Fruit fly (Drosophila melanogaster): ENCODE measurements around the gene TP53INP.
A peak's percentile ranks its signal among the peaks of the same experiment; 100 is the strongest.

The TP53INP gene

dm6 chr3L:4403180-4403769, 3.5 kb upstream of the TP53INP start, which contains the start of gene Syx17 (continued):
- TF ChIP-seq Bgb (GFP tag; IDR thresholded peaks at IDR 0.05; ENCODE audit: partially characterized antibody) = peak; percentile 94
- TF ChIP-seq CG5245 (GFP tag; optimal IDR thresholded peaks at IDR 0.05) = peak; percentile 33
- TF ChIP-seq CG30403 (GFP tag; optimal IDR thresholded peaks at IDR 0.05) = peak; percentile 66
- peak; percentile 63 for TF ChIP-seq Hr3 (GFP tag; optimal IDR thresholded peaks at IDR 0.05)
- TF ChIP-seq CG7786 (GFP tag; optimal IDR thresholded peaks at IDR 0.05) = peak; percentile 52
- peak; percentile 60 for TF ChIP-seq CG34376 (GFP tag; optimal IDR thresholded peaks at IDR 0.05)
- no peak for TF ChIP-seq MTF-1 (GFP tag; optimal IDR thresholded peaks at IDR 0.05; ENCODE audit: borderline replicate concordance)
- peak; percentile 76 for TF ChIP-seq Ets97D (GFP tag; optimal IDR thresholded peaks at IDR 0.05)
- peak; percentile 35 for TF ChIP-seq CG12071 (GFP tag; optimal IDR thresholded peaks at IDR 0.05)
- peak; percentile 92 for TF ChIP-seq Med (GFP tag)
- TF ChIP-seq vfl (GFP tag; optimal IDR thresholded peaks at IDR 0.05) = peak; percentile 14
- TF ChIP-seq CG11696 (GFP tag; IDR thresholded peaks at IDR 0.05) = peak; percentile 99
- TF ChIP-seq Adf1 (GFP tag; IDR thresholded peaks at IDR 0.05) = peak; percentile 43
- TF ChIP-seq CG12299 (tag; optimal IDR thresholded peaks at IDR 0.05) = peak; percentile 31
- TF ChIP-seq rib (GFP tag; IDR thresholded peaks at IDR 0.05) = peak; percentile 76; the same call in 1 of the 2 replicates
- TF ChIP-seq CG10366 (GFP tag; IDR thresholded peaks at IDR 0.05) = peak; percentile 46
- TF ChIP-seq wek (GFP tag; optimal IDR thresholded peaks at IDR 0.05) = no peak
- TF ChIP-seq Fer1 (GFP tag; optimal IDR thresholded peaks at IDR 0.05) = peak; percentile 61
- TF ChIP-seq danr (GFP tag; IDR thresholded peaks at IDR 0.05) = peak; percentile 17; the same call in 1 of the 2 replicates
- TF ChIP-seq Side (GFP tag; optimal IDR thresholded peaks at IDR 0.05) = peak; percentile 59
- peak; percentile 54 for TF ChIP-seq Dip3 (GFP tag; optimal IDR thresholded peaks at IDR 0.05)
- peak; percentile 53 for TF ChIP-seq grn (GFP tag; optimal IDR thresholded peaks at IDR 0.05)
- peak; percentile 84 for TF ChIP-seq CG7963 (GFP tag; IDR thresholded peaks at IDR 0.05; ENCODE audit: partially characterized antibody)
- TF ChIP-seq croc (GFP tag; conservative IDR thresholded peaks at IDR 0.05) = no peak
- TF ChIP-seq CG11093 (GFP tag; IDR thresholded peaks at IDR 0.05) = no peak
- TF ChIP-seq fd64A (GFP tag; optimal IDR thresholded peaks at IDR 0.05) = peak; percentile 29
- TF ChIP-seq gsb-n (tag; optimal IDR thresholded peaks at IDR 0.05) = peak; percentile 26
- TF ChIP-seq CG1647 (GFP tag; optimal IDR thresholded peaks at IDR 0.05) = peak; percentile 20
- TF ChIP-seq sug (tag; optimal IDR thresholded peaks at IDR 0.05) = peak; percentile 75
- no peak for TF ChIP-seq br (optimal IDR thresholded peaks at IDR 0.05)
- TF ChIP-seq nmo (GFP tag; optimal IDR thresholded peaks at IDR 0.05) = peak; percentile 73
- peak; percentile 19 for TF ChIP-seq D19B (GFP tag; optimal IDR thresholded peaks at IDR 0.05)
- no peak for TF ChIP-seq D (optimal IDR thresholded peaks at IDR 0.05)
- TF ChIP-seq D (GFP tag; optimal IDR thresholded peaks at IDR 0.05) = peak; percentile 36
- peak; percentile 81 for TF ChIP-seq CG8924 (tag; optimal IDR thresholded peaks at IDR 0.05)
- TF ChIP-seq Camta (GFP tag; optimal IDR thresholded peaks at IDR 0.05) = peak; percentile 52
- peak; percentile 30 for TF ChIP-seq zf30C (GFP tag; optimal IDR thresholded peaks at IDR 0.05)
- TF ChIP-seq Oli (tag; optimal IDR thresholded peaks at IDR 0.05) = peak; percentile 46
- TF ChIP-seq CG1792 (GFP tag; optimal IDR thresholded peaks at IDR 0.05) = peak; percentile 51
- peak; percentile 78 for TF ChIP-seq mam (GFP tag; optimal IDR thresholded peaks at IDR 0.05)
- TF ChIP-seq Bdp1 (GFP tag; optimal IDR thresholded peaks at IDR 0.05) = peak; percentile 22
- no peak for TF ChIP-seq disco-r (GFP tag; optimal IDR thresholded peaks at IDR 0.05)
- peak; percentile 52 for TF ChIP-seq jumu (GFP tag; optimal IDR thresholded peaks at IDR 0.05)
- TF ChIP-seq nerfin-2 (GFP tag; IDR thresholded peaks at IDR 0.05; ENCODE audit: partially characterized antibody) = peak; percentile 85
- peak; percentile 44 for TF ChIP-seq Max (GFP tag; optimal IDR thresholded peaks at IDR 0.05)
- TF ChIP-seq slbo (GFP tag; IDR thresholded peaks at IDR 0.05) = peak; percentile 79
- peak; percentile 86 for TF ChIP-seq CG2116 (GFP tag; optimal IDR thresholded peaks at IDR 0.05)
- TF ChIP-seq CG31441 (GFP tag; IDR thresholded peaks at IDR 0.05) = peak; percentile 72
- peak; percentile 87 for TF ChIP-seq CHES-1-like (GFP tag; optimal IDR thresholded peaks at IDR 0.05)
- TF ChIP-seq CG11723 (GFP tag; optimal IDR thresholded peaks at IDR 0.05) = peak; percentile 20
- peak; percentile 65 for TF ChIP-seq CG15601 (tag; optimal IDR thresholded peaks at IDR 0.05)
